Fruit fly (Drosophila melanogaster) whole organism: ENCODE data around the gene vex.

Source experiments
- CG8478 ChIP-seq: fragments of >200 bp; optimal IDR thresholded peaks from 2 replicates; lab custom pipeline; 2018; ENCODE audit warnings: inconsistent platforms
- EcR ChIP-seq, 2 experiments: fragments of >200 bp; optimal IDR thresholded peaks; 2 replicates each; lab custom pipeline; 2017; ENCODE audit warnings: missing biosample characterization in 2 of 2, missing genetic modification characterization in 2 of 2, missing genetic modification reagents in 2 of 2
- pan ChIP-seq: fragments of >200 bp; optimal IDR thresholded peaks from 2 replicates; lab custom pipeline; 2017
- psq ChIP-seq: fragments of >200 bp; optimal IDR thresholded peaks from 2 replicates; lab custom pipeline; 2017
- usp ChIP-seq: fragments of >200 bp; optimal IDR thresholded peaks from 2 replicates; lab custom pipeline; 2017; ENCODE audit warnings: missing biosample characterization, missing genetic modification characterization, mixed read lengths

DNA sequence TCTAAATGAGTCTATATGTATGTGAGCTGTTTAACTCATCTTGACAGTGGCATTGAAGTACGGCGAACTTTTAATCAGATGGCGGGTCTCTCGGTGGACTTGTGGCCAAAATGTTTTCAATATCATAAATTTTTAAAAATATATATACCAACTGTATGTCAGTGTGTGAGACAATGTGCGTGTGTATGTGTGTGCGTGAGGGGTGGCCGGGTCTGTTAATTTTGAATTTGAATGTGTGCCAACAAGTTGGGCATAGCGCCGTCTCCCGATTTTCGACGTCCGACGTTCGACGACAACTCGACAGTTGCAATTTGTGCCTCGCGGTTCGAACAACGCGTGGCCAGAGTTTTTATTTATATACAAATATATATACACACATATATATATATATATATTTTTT, 4.8 kb upstream of the vex start, which contains the start of gene SmydA-4:
- no peak for TF ChIP-seq usp (GFP tag; lab: Kevin White, UChicago)
- TF ChIP-seq CG8478: no peak
- TF ChIP-seq EcR (GFP tag; optimal IDR thresholded peaks at IDR 0.05; lab: Kevin White, UChicago): no peak
- TF ChIP-seq pan (lab: Kevin White, UChicago): no peak
- no peak for TF ChIP-seq psq (lab: Kevin White, UChicago)
